Fruit fly (Drosophila melanogaster) whole organism: ENCODE data around the gene CG33127.

ENCODE experiments used
- Dll ChIP-seq: fragments of >200 bp; optimal IDR thresholded peaks from 2 replicates; lab custom pipeline; 2017
- EcR ChIP-seq, 2 experiments: fragments of >200 bp; optimal IDR thresholded peaks; 2 replicates each; lab custom pipeline; 2017; ENCODE audit warnings: missing biosample characterization in 2 of 2, missing genetic modification characterization in 2 of 2, missing genetic modification reagents in 2 of 2
- pan ChIP-seq: fragments of >200 bp; optimal IDR thresholded peaks from 2 replicates; lab custom pipeline; 2017
- psq ChIP-seq: fragments of >200 bp; optimal IDR thresholded peaks from 2 replicates; lab custom pipeline; 2017
- usp ChIP-seq: fragments of >200 bp; optimal IDR thresholded peaks from 2 replicates; lab custom pipeline; 2017; ENCODE audit warnings: missing biosample characterization, missing genetic modification characterization, mixed read lengths

DNA sequence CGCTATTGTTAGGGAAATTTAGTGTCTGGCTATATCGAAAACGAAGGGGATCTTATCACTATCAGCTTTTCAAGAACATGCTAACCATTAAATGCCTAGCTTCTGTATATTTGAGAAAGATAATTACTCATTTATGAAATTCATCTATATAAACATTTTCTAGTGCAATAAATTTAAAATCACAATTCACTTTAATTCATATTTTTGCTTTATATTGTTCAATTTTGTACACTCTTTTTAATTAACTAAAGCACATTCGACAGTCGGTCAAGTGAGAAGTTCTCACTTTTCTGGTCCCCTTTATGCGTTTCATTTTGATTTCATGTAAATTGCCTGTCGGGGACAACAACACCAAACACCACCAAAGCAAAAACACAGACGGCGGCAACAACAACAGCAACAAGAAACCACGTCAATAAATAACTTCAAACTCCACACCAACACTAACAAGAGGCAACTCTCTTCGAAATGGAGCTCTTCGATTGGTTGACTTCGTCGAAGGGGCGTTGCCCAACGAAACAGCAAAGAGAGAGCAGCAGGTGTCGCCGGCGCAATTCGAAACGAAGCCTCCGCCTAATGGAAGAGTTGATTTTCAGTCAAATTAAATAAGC is 46.6 kb downstream of the CG33127 start:
- no peak for TF ChIP-seq psq (lab: Kevin White, UChicago)
- no peak for TF ChIP-seq usp (GFP tag; lab: Kevin White, UChicago)
- no peak for TF ChIP-seq Dll (lab: Kevin White, UChicago)
- no peak for TF ChIP-seq pan
- no peak for TF ChIP-seq EcR (GFP tag; optimal IDR thresholded peaks at IDR 0.05; lab: Kevin White, UChicago)
